Worm (Caenorhabditis elegans) whole organism, early embryonic: ENCODE results near the gene txt-1.

ENCODE experiments used
- B0310.2 ChIP-seq: sonication (generic microtip); optimal IDR thresholded peaks from 2 replicates; lab custom pipeline; 2016; ENCODE audit warnings: mild to moderate bottlenecking, missing genetic modification characterization, missing compliant biosample characterization
- aly-1 ChIP-seq: sonication (generic microtip); optimal IDR thresholded peaks from 2 replicates; lab custom pipeline; 2016; ENCODE audit warnings: missing genetic modification characterization, missing compliant biosample characterization
- ama-1 ChIP-seq: fragments of 150-350 bp; optimal IDR thresholded peaks from 2 replicates; lab custom pipeline; 2014
- ceh-13 ChIP-seq: fragments of 200-800 bp; sonication (Bioruptor generic); optimal IDR thresholded peaks from 2 replicates; lab custom pipeline; 2018; ENCODE audit warnings: mild to moderate bottlenecking, missing genetic modification characterization, missing compliant biosample characterization
- ets-7 ChIP-seq: sonication (generic microtip); optimal IDR thresholded peaks from 2 replicates; lab custom pipeline; 2016; ENCODE audit warnings: missing genotype, missing genetic modification characterization, missing compliant biosample characterization
- flt-1 ChIP-seq: fragments of 200-800 bp; sonication (Bioruptor generic); IDR thresholded peaks from 2 replicates; pipeline ENCODE4 v1.3.6; 2022; ENCODE audit warnings: missing genetic modification characterization, missing compliant biosample characterization
- hmbx-1 ChIP-seq: sonication (generic microtip); optimal IDR thresholded peaks from 2 replicates; lab custom pipeline; 2016; ENCODE audit warnings: mild to moderate bottlenecking, missing genetic modification characterization, missing compliant biosample characterization
- scrt-1 ChIP-seq: fragments of 200-800 bp; sonication (Bioruptor generic); IDR thresholded peaks from 2 replicates; pipeline ENCODE4 v1.3.6; 2022; ENCODE audit warnings: missing genetic modification characterization, missing compliant biosample characterization
- sea-1 ChIP-seq: fragments of 200-800 bp; sonication (Bioruptor generic); conservative IDR thresholded peaks from 2 replicates; pipeline ENCODE4 v1.3.6; 2022; ENCODE audit warnings: missing genetic modification characterization, missing compliant biosample characterization
- tbx-11 ChIP-seq: fragments of 200-800 bp; sonication (Bioruptor generic); IDR thresholded peaks from 2 replicates; pipeline ENCODE4 v1.3.6; 2022; ENCODE audit warnings: missing genetic modification characterization, missing compliant biosample characterization
- tra-4 ChIP-seq: sonication (generic microtip); optimal IDR thresholded peaks from 2 replicates; lab custom pipeline; 2017; ENCODE audit warnings: missing genetic modification characterization, missing compliant biosample characterization

ce11 chrII:122494-122893, 16.5 kb downstream of the txt-1 start:
- no peak for TF ChIP-seq ceh-13 (GFP tag; lab: Kevin White, UChicago)
- no peak for TF ChIP-seq ama-1 (lab: Kevin White, UChicago)
- TF ChIP-seq flt-1 (GFP tag; lab: Robert Waterston, UW), result no peak
- TF ChIP-seq B0310.2 (tag; lab: Kevin White, UChicago), result no peak
- TF ChIP-seq tra-4 (tag; lab: Kevin White, UChicago), result no peak
- no peak for TF ChIP-seq aly-1 (tag; lab: Kevin White, UChicago)
- TF ChIP-seq tbx-11 (GFP tag; lab: Robert Waterston, UW), result no peak
- no peak for TF ChIP-seq hmbx-1
- TF ChIP-seq scrt-1, result no peak
- no peak for TF ChIP-seq ets-7
- TF ChIP-seq sea-1 (GFP tag; lab: Robert Waterston, UW), result no peak
